Fruit fly (Drosophila melanogaster) whole organism, larva: ENCODE results near the gene ovm.

Experiments used
- noc ChIP-seq: fragments of 200-800 bp; sonication (Bioruptor generic); optimal IDR thresholded peaks from 3 replicates; lab custom pipeline; 2019; ENCODE audit warnings: missing biosample characterization, mild to moderate bottlenecking, missing genetic modification characterization, moderate library complexity

Gene ovm

DNA sequence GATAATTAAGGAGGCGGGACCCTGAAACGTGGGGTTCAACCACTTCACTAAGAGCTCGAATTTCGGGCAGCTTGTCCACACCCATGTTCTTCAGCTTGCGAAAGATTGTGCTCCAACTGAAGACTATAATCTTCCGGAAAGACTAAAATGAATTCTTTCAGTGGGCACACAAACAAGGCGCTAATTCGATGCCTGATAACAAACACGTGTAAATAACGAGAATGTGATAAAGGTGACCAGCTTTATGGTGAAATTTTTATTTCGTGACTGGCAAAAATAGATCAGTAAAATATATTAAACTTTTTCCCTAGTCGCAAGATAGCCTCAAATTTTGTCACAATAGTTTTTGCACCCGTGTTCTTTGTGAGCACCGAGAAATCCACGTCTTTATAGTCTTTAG, at the start of gene ovm, which contains the start of gene CG31975:
ovm (minus strand) TSS at position 144 of the 400 bp plus-strand sequence.
CG31975 (minus strand) TSS at position 144 of the 400 bp plus-strand sequence.
- TF ChIP-seq noc (tag; lab: Kevin White, UChicago): peak; percentile 10

DNA sequence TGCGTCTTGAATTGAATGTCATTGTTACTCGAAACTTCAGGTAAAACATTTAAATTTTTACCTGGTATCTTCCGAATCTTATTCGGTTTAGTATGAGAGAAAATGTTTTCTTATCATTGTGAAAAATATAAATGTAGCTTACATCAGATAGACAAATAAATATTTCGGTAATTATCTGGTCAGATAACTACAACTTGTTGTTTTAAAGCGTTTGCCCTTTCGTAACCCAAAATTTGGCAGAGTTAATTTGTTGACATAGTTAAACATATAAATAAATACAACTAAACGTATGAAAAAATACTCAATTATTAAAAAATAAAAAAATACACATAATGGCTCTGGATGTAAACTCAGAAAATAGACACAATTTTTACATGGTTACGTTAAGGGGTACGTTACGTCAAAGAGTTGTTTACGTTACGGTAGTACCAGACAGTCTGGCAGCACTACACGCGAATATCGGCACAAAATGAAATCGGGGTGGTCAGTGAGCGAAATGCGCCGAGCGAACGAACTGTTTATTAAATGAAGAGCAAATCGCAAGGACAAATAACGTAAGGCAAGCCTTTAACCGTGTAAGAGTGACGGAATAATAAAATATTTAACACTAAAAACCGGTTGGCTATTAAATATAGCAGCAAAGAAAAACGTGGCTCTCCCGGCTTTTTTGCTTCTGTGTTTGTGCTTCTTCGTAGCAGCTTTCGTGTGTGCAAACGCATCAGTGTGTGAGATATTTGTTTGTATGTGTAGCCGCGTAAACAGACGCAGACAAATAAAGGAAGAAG, 41.8 kb upstream of the ovm start:
- no peak for TF ChIP-seq noc (tag; lab: Kevin White, UChicago)

DNA sequence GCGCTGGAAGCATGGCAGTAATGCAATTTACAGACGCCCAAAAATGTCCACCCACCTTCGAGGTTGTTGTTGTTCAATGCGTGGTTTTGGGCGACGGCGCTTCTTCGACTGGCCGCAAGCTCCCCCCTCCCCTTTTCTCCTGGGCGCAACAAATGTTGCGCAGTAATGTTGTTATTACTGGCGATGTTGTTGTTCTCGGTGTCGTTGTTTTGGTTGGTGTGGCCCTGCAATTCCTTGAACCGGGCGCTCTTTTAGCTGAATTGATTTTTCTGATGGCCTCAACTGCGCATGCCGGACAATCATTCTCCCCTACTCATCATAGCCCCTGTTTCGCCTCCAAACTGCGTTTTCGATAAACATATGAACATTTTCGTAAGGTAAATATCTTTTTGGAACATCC, 40.2 kb upstream of the ovm start:
- TF ChIP-seq noc (tag; lab: Kevin White, UChicago): no peak

DNA sequence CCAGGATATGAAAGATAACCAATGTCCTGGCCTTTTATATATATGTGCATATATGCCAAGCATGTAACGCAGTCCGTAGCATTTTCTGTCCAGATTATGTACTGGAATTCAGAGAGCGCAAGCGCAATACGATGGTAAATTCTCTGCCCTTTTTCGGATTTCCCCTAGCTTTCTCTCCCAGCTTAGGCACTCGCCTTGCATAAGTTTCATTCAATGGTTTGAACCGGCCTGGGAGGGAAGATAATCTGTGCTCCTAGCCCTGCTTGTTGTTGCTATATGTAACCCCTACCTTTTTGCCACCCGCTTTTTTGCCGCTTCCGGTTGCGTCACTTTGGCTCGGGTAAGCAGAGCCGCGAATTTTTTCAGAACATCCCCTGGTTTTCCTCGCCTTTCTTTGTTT, 38.3 kb upstream of the ovm start:
- no peak for TF ChIP-seq noc (tag; lab: Kevin White, UChicago)

DNA sequence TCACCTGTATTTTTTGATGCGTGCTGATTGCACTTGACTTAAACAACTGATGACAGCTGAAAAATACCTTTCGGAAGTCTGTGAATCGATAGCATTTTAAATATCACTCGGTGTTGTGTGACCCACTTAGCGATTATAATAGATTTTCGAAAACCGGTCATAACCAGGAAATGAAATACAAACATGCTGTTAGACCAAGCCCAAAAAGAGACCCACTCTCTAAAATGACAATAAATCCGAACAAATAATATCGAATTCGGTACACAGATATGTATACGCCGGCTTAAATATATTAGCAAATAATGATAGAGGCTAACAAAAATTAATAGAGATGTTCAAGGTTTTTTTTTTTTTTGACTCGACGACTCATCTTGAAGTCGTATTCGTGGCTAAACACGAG, 34.9 kb upstream of the ovm start:
- TF ChIP-seq noc (tag; lab: Kevin White, UChicago): no peak

DNA sequence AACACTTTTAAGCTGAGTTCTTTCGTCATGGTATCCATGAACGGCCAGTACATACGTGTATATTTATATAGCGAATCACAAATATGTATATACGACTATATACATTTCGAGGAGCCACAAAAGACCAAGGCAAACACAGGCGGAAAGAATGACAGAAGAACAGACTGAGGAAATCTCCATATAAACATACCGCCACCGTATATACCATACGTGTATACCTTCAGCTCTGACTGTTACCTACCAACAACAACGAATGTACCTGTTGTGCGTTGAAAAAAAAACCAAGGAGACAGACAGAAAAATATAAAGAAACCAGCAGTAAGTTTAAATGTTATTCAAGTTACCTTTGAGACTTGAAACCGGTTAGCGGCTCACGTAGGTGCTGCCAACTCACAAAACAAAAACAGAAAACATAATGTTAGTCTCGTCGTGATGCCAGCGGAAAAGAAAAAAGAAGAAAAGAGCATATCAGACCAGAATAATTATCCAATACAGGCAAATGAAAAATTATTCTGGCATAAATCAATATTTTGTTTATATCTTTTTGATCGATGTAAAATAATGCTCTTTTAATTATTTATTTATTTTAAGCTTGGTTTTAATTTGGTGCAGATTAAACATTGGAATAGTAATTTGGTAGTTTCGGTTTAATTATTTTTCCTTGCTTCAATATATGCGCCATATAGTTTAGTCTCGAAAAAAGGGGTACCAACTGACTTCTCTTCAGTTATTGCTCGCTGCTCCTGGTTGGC, 30.9 kb upstream of the ovm start:
- no peak for TF ChIP-seq noc (tag; lab: Kevin White, UChicago)

DNA sequence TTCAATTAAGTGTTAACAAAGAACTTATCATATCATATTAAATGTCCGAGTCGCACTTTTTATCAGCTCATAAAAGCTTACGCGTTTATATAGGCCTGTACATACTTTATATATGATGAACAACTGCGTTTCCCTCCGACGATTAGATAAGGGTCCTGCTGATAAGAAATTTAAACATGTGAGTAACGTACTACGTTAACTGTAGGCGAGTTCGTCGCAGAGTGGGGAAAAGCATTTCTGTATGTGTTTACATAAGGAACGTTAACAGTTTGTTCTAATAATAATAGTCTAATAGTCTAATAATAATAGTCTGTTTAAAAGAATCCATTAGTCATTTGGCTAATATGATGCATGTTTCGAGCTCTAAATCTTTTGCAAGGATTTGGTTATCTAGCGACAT, 29.6 kb upstream of the ovm start:
- TF ChIP-seq noc (tag; lab: Kevin White, UChicago): peak; percentile 27

DNA sequence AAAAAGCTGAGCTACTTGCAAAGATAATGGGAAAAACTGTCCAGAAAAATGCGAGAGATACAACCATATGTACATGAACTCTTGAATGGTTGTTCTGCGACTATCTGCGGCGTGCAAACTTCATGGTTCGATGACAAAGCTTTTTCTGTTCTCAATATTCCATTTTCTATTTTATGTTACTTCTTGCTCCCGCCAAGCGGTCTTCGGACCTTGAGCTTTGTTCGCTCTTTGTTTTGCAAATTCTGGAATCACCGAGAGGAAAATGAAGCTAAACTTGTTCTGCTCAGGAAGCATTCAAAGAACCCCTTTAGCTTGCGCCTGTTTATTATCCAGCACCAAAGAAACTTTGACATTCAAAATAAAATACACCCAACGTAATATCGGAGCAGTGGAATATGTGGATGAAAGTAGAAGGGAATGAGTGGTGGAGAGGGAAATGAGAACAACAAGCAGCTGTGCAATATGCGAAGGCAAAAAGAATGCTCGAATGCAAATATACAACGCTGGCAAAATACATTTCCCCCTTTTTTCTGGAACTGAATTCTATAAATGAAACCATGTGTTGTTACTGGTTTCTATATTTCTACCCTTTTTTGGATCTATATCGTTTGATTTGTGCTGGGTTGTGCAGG, 27.6 kb upstream of the ovm start:
- TF ChIP-seq noc (tag; lab: Kevin White, UChicago): no peak

DNA sequence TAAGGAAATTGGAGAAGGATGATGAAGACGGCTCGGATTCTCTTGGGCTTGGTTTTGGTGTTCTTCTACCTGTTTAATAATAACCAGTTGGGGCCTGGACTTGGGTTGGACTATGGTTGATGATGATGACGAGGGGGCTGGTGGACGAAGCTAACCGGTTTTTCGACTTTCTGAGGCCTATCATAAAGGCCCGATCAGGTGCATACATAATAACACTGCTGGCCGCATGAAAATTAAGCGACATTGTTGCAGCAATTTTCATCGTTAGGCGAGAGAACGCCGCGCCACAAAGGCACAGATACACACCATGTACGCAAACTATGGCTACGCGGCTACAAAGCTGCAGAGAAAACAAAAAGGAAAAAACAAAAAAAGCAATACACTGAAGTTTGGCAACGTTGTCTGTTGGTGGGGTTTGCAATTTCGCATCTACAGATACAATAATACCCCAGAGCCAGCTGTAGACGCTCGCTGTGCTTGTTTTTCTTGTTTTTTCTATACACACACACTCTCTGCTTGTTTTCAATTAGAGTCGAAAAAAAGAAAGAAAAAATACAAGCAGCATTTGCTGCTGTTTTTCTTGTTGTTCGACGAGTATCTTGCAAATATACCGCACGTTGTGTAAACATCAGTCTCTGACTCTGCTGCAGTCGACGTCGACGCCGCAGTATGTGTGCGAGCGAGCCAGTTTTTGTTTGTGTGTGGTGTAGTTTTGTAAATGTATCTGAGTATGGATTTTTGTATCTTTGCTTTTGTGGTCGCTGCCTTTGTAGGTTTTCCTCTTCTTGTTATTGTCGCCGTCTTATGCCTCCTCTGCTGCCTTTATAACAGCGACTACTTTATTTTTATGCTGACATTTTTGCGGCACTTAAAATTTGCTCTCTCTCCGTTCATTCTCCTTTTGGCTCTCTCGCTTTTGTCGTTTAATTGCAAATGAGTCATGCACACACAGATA, 25.6 kb upstream of the ovm start:
- TF ChIP-seq noc (tag; lab: Kevin White, UChicago): peak; percentile 93

DNA sequence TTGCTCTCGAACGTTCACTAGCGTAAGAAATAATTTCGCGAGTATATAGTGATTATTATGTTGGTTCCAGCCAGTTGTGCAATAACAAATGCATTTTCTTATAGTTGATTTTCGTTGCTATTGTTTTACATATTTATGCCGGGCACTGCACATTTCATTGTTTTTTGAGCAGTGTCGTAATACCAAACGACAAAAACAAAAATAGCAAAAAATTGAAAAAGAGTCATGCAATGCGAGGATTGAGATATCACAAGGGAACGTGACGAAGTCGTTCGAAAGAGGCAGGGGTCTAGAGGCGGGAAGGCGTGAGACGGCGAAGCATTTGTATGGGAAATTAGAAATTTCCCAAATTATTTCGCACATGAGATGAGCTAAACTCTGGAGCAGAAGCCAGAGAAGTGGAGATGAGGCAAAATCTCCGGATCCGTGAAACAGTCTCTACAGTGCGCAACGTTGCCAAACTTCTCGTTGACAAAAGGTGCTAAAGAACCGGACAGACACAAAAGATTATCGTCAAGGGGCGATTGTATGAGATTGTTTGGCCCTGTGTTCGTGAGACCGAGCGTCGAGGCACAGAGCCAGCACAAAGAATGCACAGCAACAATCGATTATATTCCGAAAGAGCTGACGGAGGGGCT, 24.6 kb upstream of the ovm start:
- TF ChIP-seq noc (tag; lab: Kevin White, UChicago): no peak

DNA sequence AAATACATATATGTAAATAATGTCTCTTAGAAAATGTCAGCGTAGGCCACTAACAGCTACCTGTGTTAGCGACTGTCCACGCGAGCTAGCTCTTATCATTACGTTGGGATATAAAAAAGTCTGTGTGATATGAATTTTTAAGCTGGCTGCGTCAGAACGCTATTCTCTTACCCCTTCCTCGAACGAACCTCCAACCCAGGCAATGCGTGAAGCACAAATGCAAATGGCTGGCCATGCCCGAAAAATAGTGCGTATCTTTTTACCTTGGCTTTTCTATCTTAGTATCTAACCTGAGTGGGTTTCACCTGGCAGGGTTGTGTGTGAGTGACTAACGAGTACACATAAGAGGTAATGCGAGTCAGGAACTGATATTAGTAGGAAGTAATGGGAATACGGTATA, 22.4 kb upstream of the ovm start:
- peak; percentile 12 for TF ChIP-seq noc (tag; lab: Kevin White, UChicago)

DNA sequence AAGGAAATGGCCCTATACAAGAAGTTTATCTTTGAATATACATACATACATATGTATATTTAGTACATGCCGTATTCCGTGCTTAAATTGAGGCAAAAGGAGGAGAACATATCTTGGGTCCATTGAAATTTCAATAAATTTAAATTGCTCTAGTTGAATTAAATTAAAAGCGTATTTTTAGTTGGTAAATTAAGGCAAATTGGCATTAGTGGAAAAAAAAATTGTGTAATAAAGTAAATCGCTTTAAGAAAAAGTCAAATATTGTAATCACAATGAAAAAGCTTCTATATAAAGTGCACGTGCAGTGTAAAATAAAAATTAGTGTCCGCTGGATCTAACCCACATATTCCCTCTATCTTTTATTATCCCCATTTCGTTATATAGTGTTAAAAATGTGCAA, 21.4 kb upstream of the ovm start:
- TF ChIP-seq noc (tag; lab: Kevin White, UChicago): no peak

DNA sequence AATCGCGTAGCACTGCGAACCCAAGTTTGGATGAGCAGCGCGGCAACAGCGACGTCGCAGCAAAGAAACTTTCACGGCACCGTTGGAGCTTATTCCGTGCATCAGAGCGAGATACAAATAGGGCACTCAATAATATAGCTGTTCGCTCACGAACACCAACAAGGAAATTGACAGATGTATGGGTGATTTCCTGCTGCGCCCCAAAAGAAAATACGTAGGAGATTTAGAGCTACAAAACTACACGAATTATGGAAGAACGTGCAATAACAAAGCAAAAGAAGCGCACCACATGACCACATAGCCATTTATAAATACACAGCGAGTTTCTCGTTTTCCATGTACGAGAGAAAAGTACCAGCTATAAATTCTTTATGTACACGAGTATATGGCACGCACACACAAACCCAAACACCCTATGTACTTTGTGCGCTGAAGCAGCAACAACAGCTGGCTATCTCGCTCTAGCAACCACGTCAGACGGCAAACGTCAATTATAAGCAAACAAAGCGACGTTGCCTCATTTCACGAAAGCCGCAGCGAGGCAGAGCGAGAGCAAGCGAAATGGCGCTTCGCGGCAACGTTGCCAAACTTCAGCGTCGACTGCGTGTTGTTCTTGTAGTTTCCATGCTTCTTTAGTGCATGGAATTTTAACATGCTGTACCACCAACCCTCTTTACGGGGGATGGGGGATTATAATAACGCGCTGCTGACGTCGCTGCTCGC, 20.8 kb upstream of the ovm start:
- peak; percentile 39 for TF ChIP-seq noc (tag; lab: Kevin White, UChicago)
